Worm (Caenorhabditis elegans): ENCODE measurements around the gene srj-52.

- TF ChIP-seq unc-130 (GFP tag; optimal IDR thresholded peaks at IDR 0.05) (no peak), athp-1 (tag; optimal IDR thresholded peaks at IDR 0.05) (no peak), T07F8.4 (tag; optimal IDR thresholded peaks at IDR 0.05) (no peak), dox-1 (GFP tag; IDR thresholded peaks at IDR 0.05) (no peak), F39B2.1 (GFP tag; IDR thresholded peaks at IDR 0.05) (no peak), pbrm-1 (GFP tag; IDR thresholded peaks at IDR 0.05) (no peak), efl-1 (GFP tag; optimal IDR thresholded peaks at IDR 0.05) (no peak), F22D6.2 (tag; optimal IDR thresholded peaks at IDR 0.05) (no peak), B0035.1 (tag; optimal IDR thresholded peaks at IDR 0.05) (no peak), F55B11.4 (tag; optimal IDR thresholded peaks at IDR 0.05; ENCODE audit: borderline replicate concordance, insufficient read depth) (no peak), pha-4 (tag; optimal IDR thresholded peaks at IDR 0.05) (no peak), madf-10 (tag; optimal IDR thresholded peaks at IDR 0.05) (no peak)
These were observed 40.0 kb downstream of the srj-52 start, which contains the start of gene srh-245 for ce11 chrV:655823-656222.

All from whole organism, young adult.